Worm (Caenorhabditis elegans) whole organism, early embryonic: ENCODE results near the gene rps-14.

ENCODE experiments used
- aly-1 ChIP-seq: sonication (generic microtip); optimal IDR thresholded peaks from 2 replicates; lab custom pipeline; 2016; ENCODE audit warnings: missing genetic modification characterization, missing compliant biosample characterization
- ama-1 ChIP-seq: fragments of 150-350 bp; optimal IDR thresholded peaks from 2 replicates; lab custom pipeline; 2014
- ceh-13 ChIP-seq: fragments of 200-800 bp; sonication (Bioruptor generic); optimal IDR thresholded peaks from 2 replicates; lab custom pipeline; 2018; ENCODE audit warnings: mild to moderate bottlenecking, missing genetic modification characterization, missing compliant biosample characterization
- ets-7 ChIP-seq: sonication (generic microtip); optimal IDR thresholded peaks from 2 replicates; lab custom pipeline; 2016; ENCODE audit warnings: missing genotype, missing genetic modification characterization, missing compliant biosample characterization
- flt-1 ChIP-seq: fragments of 200-800 bp; sonication (Bioruptor generic); IDR thresholded peaks from 2 replicates; pipeline ENCODE4 v1.3.6; 2022; ENCODE audit warnings: missing genetic modification characterization, missing compliant biosample characterization
- hmbx-1 ChIP-seq: sonication (generic microtip); optimal IDR thresholded peaks from 2 replicates; lab custom pipeline; 2016; ENCODE audit warnings: mild to moderate bottlenecking, missing genetic modification characterization, missing compliant biosample characterization
- hmg-4 ChIP-seq: fragments of 200-800 bp; sonication (Bioruptor generic); optimal IDR thresholded peaks from 2 replicates; lab custom pipeline; 2018; ENCODE audit warnings: mild to moderate bottlenecking, missing genetic modification characterization, missing compliant biosample characterization
- hnd-1 ChIP-seq: sonication (generic microtip); optimal IDR thresholded peaks from 2 replicates; lab custom pipeline; 2016; ENCODE audit warnings: missing genetic modification characterization, missing compliant biosample characterization
- pes-1 ChIP-seq: fragments of 200-800 bp; sonication (Bioruptor generic); IDR thresholded peaks from 2 replicates; pipeline ENCODE4 v1.3.6; 2022; ENCODE audit warnings: missing genetic modification reagents, missing genetic modification characterization, missing compliant biosample characterization
- sea-1 ChIP-seq: fragments of 200-800 bp; sonication (Bioruptor generic); conservative IDR thresholded peaks from 2 replicates; pipeline ENCODE4 v1.3.6; 2022; ENCODE audit warnings: missing genetic modification characterization, missing compliant biosample characterization
- tbx-37 ChIP-seq: fragments of 200-800 bp; sonication (Bioruptor generic); conservative IDR thresholded peaks from 2 replicates; pipeline ENCODE4 v1.3.6; 2022; ENCODE audit warnings: missing genetic modification reagents, missing genetic modification characterization, missing compliant biosample characterization
- tra-4 ChIP-seq: sonication (generic microtip); optimal IDR thresholded peaks from 2 replicates; lab custom pipeline; 2017; ENCODE audit warnings: missing genetic modification characterization, missing compliant biosample characterization

DNA sequence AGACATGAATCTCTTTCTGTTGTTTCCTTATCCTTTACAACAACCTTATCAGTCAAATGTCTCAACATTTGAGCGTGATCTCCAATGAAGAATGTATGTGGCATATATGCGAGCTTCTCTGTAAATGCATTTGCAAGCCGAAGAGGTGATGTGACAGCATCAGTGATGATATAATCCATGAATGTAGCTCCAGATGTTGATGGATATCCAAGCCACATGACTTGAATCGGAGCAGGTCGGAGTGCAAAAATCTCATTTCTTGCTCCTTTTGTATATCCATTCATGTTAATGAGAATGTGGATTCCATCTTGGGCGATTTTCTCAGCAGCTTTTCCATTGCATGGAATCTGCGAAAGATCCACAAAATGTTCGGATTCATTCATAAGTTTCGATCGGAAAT, 31.2 kb downstream of the rps-14 start:
- TF ChIP-seq ama-1 (lab: Kevin White, UChicago) (no peak), sea-1 (GFP tag; lab: Robert Waterston, UW) (no peak), tbx-37 (GFP tag; lab: Robert Waterston, UW) (no peak), flt-1 (GFP tag; lab: Robert Waterston, UW) (no peak), hmg-4 (GFP tag; lab: Kevin White, UChicago) (no peak), tra-4 (tag; lab: Kevin White, UChicago) (no peak), ets-7 (tag; lab: Kevin White, UChicago) (no peak), pes-1 (no peak), hmbx-1 (tag; lab: Kevin White, UChicago) (no peak), ceh-13 (GFP tag; lab: Kevin White, UChicago) (no peak), aly-1 (tag; lab: Kevin White, UChicago) (no peak), hnd-1 (tag; lab: Kevin White, UChicago) (no peak)
